Fruit fly (Drosophila melanogaster) whole organism, embryonic: ENCODE measurements around the gene CG7183.
A peak's percentile ranks its signal among the peaks of the same experiment; 100 is the strongest.

Source experiments
- Asciz ChIP-seq: fragments of 200-800 bp; sonication (Bioruptor generic); optimal IDR thresholded peaks from 2 replicates; lab custom pipeline; 2017; ENCODE audit warnings: missing biosample characterization, mild to moderate bottlenecking, missing genetic modification characterization, missing genetic modification reagents
- Atf3 ChIP-seq: fragments of 200-800 bp; sonication (Bioruptor generic); optimal IDR thresholded peaks from 3 replicates; lab custom pipeline; 2016; ENCODE audit warnings: missing biosample characterization, missing genetic modification characterization
- CG10209 ChIP-seq: fragments of 200-800 bp; sonication (Bioruptor generic); optimal IDR thresholded peaks from 3 replicates; lab custom pipeline; 2017; ENCODE audit warnings: missing biosample characterization, mild to moderate bottlenecking, missing genetic modification characterization, missing genetic modification reagents
- CG15479 ChIP-seq: fragments of 200-800 bp; sonication (Bioruptor generic); optimal IDR thresholded peaks from 3 replicates; lab custom pipeline; 2019; ENCODE audit warnings: missing biosample characterization, mild to moderate bottlenecking, missing genetic modification characterization, moderate library complexity
- CG17912 ChIP-seq: fragments of 200-800 bp; sonication (Bioruptor generic); optimal IDR thresholded peaks from 2 replicates; lab custom pipeline; 2018; ENCODE audit warnings: missing biosample characterization, mild to moderate bottlenecking, missing genetic modification characterization
- CG1832 ChIP-seq: fragments of 200-800 bp; sonication (Bioruptor generic); optimal IDR thresholded peaks from 2 replicates; lab custom pipeline; 2017; ENCODE audit warnings: missing biosample characterization, mild to moderate bottlenecking, missing genetic modification characterization, inconsistent platforms
- CG30403 ChIP-seq: fragments of 200-800 bp; sonication (Bioruptor generic); optimal IDR thresholded peaks from 3 replicates; lab custom pipeline; 2016; ENCODE audit warnings: missing biosample characterization, missing genetic modification characterization
- CG3281 ChIP-seq: fragments of 200-800 bp; sonication (Bioruptor generic); optimal IDR thresholded peaks from 3 replicates; lab custom pipeline; 2017; ENCODE audit warnings: missing biosample characterization, mild to moderate bottlenecking, missing genetic modification characterization
- CG6791 ChIP-seq: fragments of 200-800 bp; sonication (Bioruptor generic); IDR thresholded peaks from 3 replicates; pipeline ENCODE4 v1.3.6; 2022; ENCODE audit warnings: missing biosample characterization, missing genetic modification characterization; ENCODE audit not compliant: partially characterized antibody
- CG7839 ChIP-seq: fragments of 200-800 bp; sonication (Bioruptor generic); optimal IDR thresholded peaks from 3 replicates; lab custom pipeline; 2018; ENCODE audit warnings: missing biosample characterization, mild to moderate bottlenecking, missing genetic modification characterization, moderate library complexity
- CG8281 ChIP-seq: fragments of 200-800 bp; sonication (Bioruptor generic); optimal IDR thresholded peaks from 2 replicates; lab custom pipeline; 2018; ENCODE audit warnings: missing biosample characterization, mild to moderate bottlenecking, missing genetic modification characterization, moderate library complexity
- CG8388 ChIP-seq: fragments of 200-800 bp; sonication (Bioruptor generic); optimal IDR thresholded peaks from 2 replicates; lab custom pipeline; 2019; ENCODE audit warnings: missing biosample characterization, mild to moderate bottlenecking, missing genetic modification characterization, moderate library complexity
- CG8944 ChIP-seq: fragments of 200-800 bp; sonication (Bioruptor generic); optimal IDR thresholded peaks from 3 replicates; lab custom pipeline; 2016; ENCODE audit warnings: missing biosample characterization, missing genetic modification characterization
- CkIIα-i1 ChIP-seq: fragments of 200-800 bp; sonication (Bioruptor generic); IDR thresholded peaks from 2 replicates; pipeline ENCODE4 v1.3.6; 2022; ENCODE audit warnings: missing biosample characterization, missing genetic modification characterization
- Dad ChIP-seq: fragments of 200-800 bp; sonication (Bioruptor generic); optimal IDR thresholded peaks from 3 replicates; lab custom pipeline; 2016; ENCODE audit warnings: missing biosample characterization, missing genetic modification characterization
- Dbx ChIP-seq: fragments of 200-800 bp; sonication (Bioruptor generic); IDR thresholded peaks from 3 replicates; pipeline ENCODE4 v1.3.6; 2022; ENCODE audit warnings: missing biosample characterization, missing genetic modification characterization
- Dek ChIP-seq: fragments of 200-800 bp; sonication (Bioruptor generic); optimal IDR thresholded peaks from 3 replicates; lab custom pipeline; 2019; ENCODE audit warnings: missing biosample characterization, mild to moderate bottlenecking, missing genetic modification characterization, moderate library complexity
- Dll ChIP-seq: fragments of 200-800 bp; sonication (Bioruptor generic); IDR thresholded peaks from 4 replicates; pipeline ENCODE4 v1.3.6; 2022; ENCODE audit warnings: missing biosample characterization, missing genetic modification characterization; ENCODE audit not compliant: partially characterized antibody
- Dp ChIP-seq: fragments of 200-800 bp; sonication (Bioruptor generic); optimal IDR thresholded peaks from 2 replicates; lab custom pipeline; 2018; ENCODE audit warnings: missing biosample characterization, mild to moderate bottlenecking, missing genetic modification characterization, moderate library complexity
- H15 ChIP-seq: fragments of 200-800 bp; sonication (Bioruptor generic); IDR thresholded peaks from 3 replicates; pipeline ENCODE4 v1.3.6; 2022; ENCODE audit warnings: missing biosample characterization, missing genetic modification characterization
- Hand ChIP-seq: fragments of 200-800 bp; sonication (Bioruptor generic); optimal IDR thresholded peaks from 2 replicates; lab custom pipeline; 2017; ENCODE audit warnings: mild to moderate bottlenecking, missing biosample characterization, missing genetic modification reagents, missing genetic modification characterization
- Hr3 ChIP-seq: fragments of 200-800 bp; sonication (Bioruptor generic); optimal IDR thresholded peaks from 3 replicates; lab custom pipeline; 2016; ENCODE audit warnings: missing biosample characterization, missing genetic modification characterization
- Lhr ChIP-seq: fragments of 200-800 bp; sonication (Bioruptor generic); optimal IDR thresholded peaks from 3 replicates; lab custom pipeline; 2017; ENCODE audit warnings: mild to moderate bottlenecking, missing biosample characterization, missing genetic modification reagents, missing genetic modification characterization
- Meics ChIP-seq: fragments of 200-800 bp; sonication (Bioruptor generic); optimal IDR thresholded peaks from 2 replicates; lab custom pipeline; 2017; ENCODE audit warnings: missing biosample characterization, mild to moderate bottlenecking, missing genetic modification characterization
- NC2β ChIP-seq: fragments of 200-800 bp; sonication (Bioruptor generic); optimal IDR thresholded peaks from 2 replicates; lab custom pipeline; 2016; ENCODE audit warnings: missing biosample characterization, missing genetic modification characterization
- Oli ChIP-seq: fragments of 200-800 bp; sonication (Bioruptor generic); optimal IDR thresholded peaks from 2 replicates; lab custom pipeline; 2018; ENCODE audit warnings: missing biosample characterization, mild to moderate bottlenecking, missing genetic modification characterization, moderate library complexity
- Sin3A ChIP-seq: fragments of >200 bp; optimal IDR thresholded peaks from 2 replicates; lab custom pipeline; 2018
- Sox100B ChIP-seq: fragments of 200-800 bp; sonication (Bioruptor generic); optimal IDR thresholded peaks from 3 replicates; lab custom pipeline; 2018; ENCODE audit warnings: missing biosample characterization, mild to moderate bottlenecking, missing genetic modification characterization
- abd-A ChIP-seq: fragments of 200-800 bp; sonication (Bioruptor generic); optimal IDR thresholded peaks from 3 replicates; lab custom pipeline; 2019; ENCODE audit warnings: missing biosample characterization, mild to moderate bottlenecking, missing genetic modification characterization, moderate library complexity
- ara ChIP-seq: fragments of 200-800 bp; sonication (Bioruptor generic); IDR thresholded peaks from 2 replicates; pipeline ENCODE4 v1.3.6; 2022; ENCODE audit warnings: missing biosample characterization, missing genetic modification characterization
- bab2 ChIP-seq: fragments of 200-800 bp; sonication (Bioruptor generic); optimal IDR thresholded peaks from 2 replicates; lab custom pipeline; 2016; ENCODE audit warnings: missing biosample characterization, missing genetic modification characterization
- caup ChIP-seq: fragments of 200-800 bp; sonication (Bioruptor generic); optimal IDR thresholded peaks from 3 replicates; lab custom pipeline; 2017; ENCODE audit warnings: missing biosample characterization, mild to moderate bottlenecking, missing genetic modification characterization, moderate library complexity; ENCODE audit not compliant: severe bottlenecking
- chm ChIP-seq: fragments of 200-800 bp; sonication (Bioruptor generic); IDR thresholded peaks from 2 replicates; pipeline ENCODE4 v1.3.6; 2022; ENCODE audit warnings: missing biosample characterization, missing genetic modification characterization
- dysf ChIP-seq: fragments of 200-800 bp; sonication (Bioruptor generic); IDR thresholded peaks from 3 replicates; pipeline ENCODE4 v1.3.6; 2022; ENCODE audit warnings: missing biosample characterization, missing genetic modification characterization
- emc ChIP-seq: fragments of 200-800 bp; sonication (Bioruptor generic); optimal IDR thresholded peaks from 2 replicates; lab custom pipeline; 2016; ENCODE audit warnings: missing biosample characterization, missing genetic modification characterization
- gsb-n ChIP-seq: fragments of 200-800 bp; sonication (Bioruptor generic); optimal IDR thresholded peaks from 3 replicates; lab custom pipeline; 2018; ENCODE audit warnings: missing biosample characterization, mild to moderate bottlenecking, missing genetic modification characterization
- jing ChIP-seq: fragments of 200-800 bp; sonication (Bioruptor generic); optimal IDR thresholded peaks from 2 replicates; lab custom pipeline; 2018; ENCODE audit warnings: missing biosample characterization, mild to moderate bottlenecking, missing genetic modification characterization
- jumu ChIP-seq: fragments of 200-800 bp; sonication (Bioruptor generic); optimal IDR thresholded peaks from 3 replicates; lab custom pipeline; 2016; ENCODE audit warnings: missing biosample characterization, missing genetic modification characterization
- mam ChIP-seq: fragments of 200-800 bp; sonication (Bioruptor generic); optimal IDR thresholded peaks from 3 replicates; lab custom pipeline; 2016; ENCODE audit warnings: missing biosample characterization, missing genetic modification characterization
- mirr ChIP-seq: fragments of 200-800 bp; sonication (Bioruptor generic); optimal IDR thresholded peaks from 3 replicates; lab custom pipeline; 2018; ENCODE audit warnings: missing biosample characterization, mild to moderate bottlenecking, missing genetic modification characterization
- nerfin-2 ChIP-seq: fragments of 200-800 bp; sonication (Bioruptor generic); IDR thresholded peaks from 2 replicates; pipeline ENCODE4 v1.3.6; 2022; ENCODE audit warnings: missing biosample characterization, missing genetic modification characterization; ENCODE audit not compliant: partially characterized antibody
- org-1 ChIP-seq: fragments of 200-800 bp; sonication (Bioruptor generic); optimal IDR thresholded peaks from 2 replicates; lab custom pipeline; 2017; ENCODE audit warnings: missing biosample characterization, missing genetic modification characterization
- pros ChIP-seq: fragments of 200-800 bp; sonication (Bioruptor generic); optimal IDR thresholded peaks from 3 replicates; lab custom pipeline; 2019; ENCODE audit warnings: missing biosample characterization, mild to moderate bottlenecking, missing genetic modification characterization, moderate library complexity
- psq ChIP-seq: fragments of 200-800 bp; sonication (Bioruptor generic); optimal IDR thresholded peaks from 2 replicates; lab custom pipeline; 2017; ENCODE audit warnings: missing biosample characterization, missing genetic modification characterization
- repo ChIP-seq: fragments of 200-800 bp; sonication (Bioruptor generic); optimal IDR thresholded peaks from 2 replicates; lab custom pipeline; 2016; ENCODE audit warnings: missing biosample characterization, missing genetic modification characterization
- sens ChIP-seq: fragments of 200-800 bp; sonication (Bioruptor generic); peaks from one replicate; lab custom pipeline; 2016; ENCODE audit warnings: missing biosample characterization, missing genetic modification characterization
- ttk ChIP-seq: fragments of 200-800 bp; sonication (Bioruptor generic); IDR thresholded peaks from 2 replicates; pipeline ENCODE4 v2.1.2; 2022; ENCODE audit warnings: missing biosample characterization, missing genetic modification characterization
- vnd ChIP-seq: fragments of 200-800 bp; sonication (Bioruptor generic); IDR thresholded peaks from 3 replicates; pipeline ENCODE4 v1.3.6; 2022; ENCODE audit warnings: missing biosample characterization, missing genetic modification characterization; ENCODE audit not compliant: partially characterized antibody
- yki ChIP-seq: fragments of >200 bp; optimal IDR thresholded peaks from 3 replicates; lab custom pipeline; 2018
- zfh2 ChIP-seq: fragments of 200-800 bp; sonication (Bioruptor generic); optimal IDR thresholded peaks from 2 replicates; lab custom pipeline; 2016; ENCODE audit warnings: missing biosample characterization, missing genetic modification characterization

Gene CG7183

dm6 chr3R:18196991-18197801 lies 23.3 kb downstream of the CG7183 start (continued):
- no peak for TF ChIP-seq zfh2
- peak; percentile 22 for TF ChIP-seq mam
- TF ChIP-seq bab2, result peak; percentile 62
- TF ChIP-seq caup (GFP tag; lab: Kevin White, UChicago), result peak; percentile 34
- peak; percentile 31 for TF ChIP-seq org-1
- TF ChIP-seq CG10209 (GFP tag; lab: Kevin White, UChicago), result peak; percentile 53
- no peak for TF ChIP-seq vnd (GFP tag; lab: Robert Waterston, UW)
- peak; percentile 77 for TF ChIP-seq CG30403 (GFP tag; lab: Kevin White, UChicago)
- no peak for TF ChIP-seq H15 (GFP tag; lab: Robert Waterston, UW)
- TF ChIP-seq sens (GFP tag; lab: Kevin White, UChicago), result peak; percentile 93
- TF ChIP-seq CG1832 (GFP tag; lab: Kevin White, UChicago), result peak; percentile 65
- TF ChIP-seq yki (lab: Kevin White, UChicago), result peak; percentile 69
- no peak for TF ChIP-seq nerfin-2 (GFP tag; lab: Robert Waterston, UW)
- no peak for TF ChIP-seq chm (GFP tag; lab: Robert Waterston, UW)
- peak; percentile 100 for TF ChIP-seq CG8388 (GFP tag; lab: Kevin White, UChicago)
- TF ChIP-seq CG3281 (GFP tag; lab: Kevin White, UChicago), result peak; percentile 57
- peak; percentile 19 for TF ChIP-seq jumu
- peak; percentile 77 for TF ChIP-seq Hr3 (GFP tag; lab: Kevin White, UChicago)
- TF ChIP-seq dysf (GFP tag; lab: Robert Waterston, UW), result no peak
- peak; percentile 50 for TF ChIP-seq gsb-n (tag; lab: Kevin White, UChicago)
- TF ChIP-seq Atf3, result peak; percentile 5
- TF ChIP-seq Dp (GFP tag; lab: Kevin White, UChicago), result peak; percentile 16
- peak; percentile 5 for TF ChIP-seq CG8281 (tag; lab: Kevin White, UChicago)
- TF ChIP-seq CG17912 (GFP tag; lab: Kevin White, UChicago), result no peak

DNA sequence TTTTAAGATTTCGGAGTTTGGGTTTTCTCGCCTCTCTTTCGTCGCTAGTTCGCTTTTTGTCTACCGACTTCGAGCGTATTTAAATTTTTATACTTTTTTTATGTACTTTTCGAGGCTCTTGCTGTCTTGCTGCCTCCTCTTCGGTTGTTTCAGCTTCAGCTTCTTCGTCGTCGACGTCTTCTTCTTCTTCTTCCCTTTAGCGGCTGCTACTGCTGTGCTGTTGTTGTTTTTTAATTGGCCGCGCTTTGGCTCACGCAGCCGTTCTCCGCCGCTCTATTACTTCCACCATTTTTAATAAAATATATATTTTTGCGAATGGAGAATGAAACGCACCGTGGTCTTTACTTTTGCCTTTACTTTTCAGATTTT lies 23.9 kb downstream of the CG7183 start:
- TF ChIP-seq emc (GFP tag; lab: Kevin White, UChicago), result no peak
- TF ChIP-seq CG7839 (tag; lab: Kevin White, UChicago), result no peak
- no peak for TF ChIP-seq Dp (GFP tag; lab: Kevin White, UChicago)
- TF ChIP-seq Oli (tag; lab: Kevin White, UChicago), result no peak
- no peak for TF ChIP-seq ttk (GFP tag; lab: Robert Waterston, UW)
- no peak for TF ChIP-seq Hand (GFP tag; lab: Kevin White, UChicago)
- peak; percentile 70 for TF ChIP-seq psq (GFP tag; lab: Kevin White, UChicago)
- TF ChIP-seq CkIIα-i1, result no peak
- TF ChIP-seq CG6791, result no peak
- no peak for TF ChIP-seq Asciz (GFP tag; lab: Kevin White, UChicago)
- TF ChIP-seq repo (GFP tag; lab: Kevin White, UChicago), result no peak
- TF ChIP-seq Sin3A (lab: Kevin White, UChicago), result no peak
- no peak for TF ChIP-seq abd-A
- TF ChIP-seq CG15479 (GFP tag; lab: Kevin White, UChicago), result no peak
- no peak for TF ChIP-seq Sox100B (GFP tag; lab: Kevin White, UChicago)
- peak; percentile 6 for TF ChIP-seq Dek
- no peak for TF ChIP-seq Dll (GFP tag; lab: Robert Waterston, UW)
- TF ChIP-seq mirr (GFP tag; lab: Kevin White, UChicago), result no peak
- no peak for TF ChIP-seq ara
- TF ChIP-seq Lhr (GFP tag; lab: Kevin White, UChicago), result no peak
- TF ChIP-seq pros, result peak; percentile 88
- TF ChIP-seq Dbx (GFP tag; lab: Robert Waterston, UW), result no peak
- no peak for TF ChIP-seq CG8944 (GFP tag; lab: Kevin White, UChicago)
- TF ChIP-seq jing (GFP tag; lab: Kevin White, UChicago), result no peak
- no peak for TF ChIP-seq Dad (GFP tag; lab: Kevin White, UChicago)
- TF ChIP-seq Meics (GFP tag; lab: Kevin White, UChicago), result no peak
- no peak for TF ChIP-seq NC2β (GFP tag; lab: Kevin White, UChicago)
